Fruit fly (Drosophila melanogaster): ENCODE data around the gene CG14316.
A peak's percentile ranks its signal among the peaks of the same experiment; 100 is the strongest.

The CG14316 gene

DNA sequence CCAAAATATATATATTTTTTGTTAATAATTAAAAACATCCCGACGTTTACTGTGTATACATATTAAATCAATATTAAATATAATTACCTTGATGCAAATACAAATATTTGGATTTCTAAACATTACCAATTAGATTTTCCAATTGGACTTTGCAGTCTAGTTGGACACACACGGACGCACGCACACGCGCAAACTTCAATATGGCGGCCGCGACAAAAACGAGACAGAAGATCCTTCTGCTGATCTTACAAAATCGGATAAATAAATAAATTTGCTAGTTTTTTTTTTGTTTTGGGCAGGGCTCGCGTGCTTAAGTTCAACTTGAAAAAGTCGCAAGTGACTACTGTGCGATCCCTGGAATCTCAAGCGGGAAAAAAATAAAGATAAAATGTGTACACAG, 4.7 kb downstream of the CG14316 start:
- TF ChIP-seq Pif1A (GFP tag; optimal IDR thresholded peaks at IDR 0.05) (no peak), CG10348 (GFP tag; IDR thresholded peaks at IDR 0.05) (no peak), CG32121 (GFP tag; IDR thresholded peaks at IDR 0.05) (no peak), Ets98B (GFP tag; IDR thresholded peaks at IDR 0.05) (no peak), CG12605 (GFP tag; IDR thresholded peaks at IDR 0.05) (no peak), D1 (tag; optimal IDR thresholded peaks at IDR 0.05) (no peak), CG17806 (tag; optimal IDR thresholded peaks at IDR 0.05) (no peak), CG9948 (tag; optimal IDR thresholded peaks at IDR 0.05) (no peak), rn (GFP tag; IDR thresholded peaks at IDR 0.05) (no peak), CG8301 (tag; optimal IDR thresholded peaks at IDR 0.05) (no peak), Pif1B (GFP tag; optimal IDR thresholded peaks at IDR 0.05) (no peak), gl (tag; optimal IDR thresholded peaks at IDR 0.05) (no peak), CG15710 (tag; optimal IDR thresholded peaks at IDR 0.05) (no peak)

DNA sequence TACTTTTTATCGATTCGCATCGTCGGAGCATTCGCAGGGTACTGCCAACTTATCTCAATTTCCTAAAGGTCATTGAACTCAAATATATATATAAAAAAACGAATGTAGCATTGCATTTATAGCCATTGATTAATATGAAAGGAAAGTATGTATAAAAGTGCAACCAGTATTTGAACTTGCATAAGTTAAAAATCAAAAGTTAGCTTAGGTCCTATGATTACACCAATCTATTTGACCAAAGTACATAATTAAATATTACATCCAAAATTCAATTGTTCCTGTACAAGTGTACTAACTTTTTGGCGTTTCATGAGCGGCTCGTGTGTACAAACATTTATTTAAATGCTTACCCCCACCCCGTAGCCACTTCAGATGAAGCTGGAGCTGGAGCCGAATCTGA, 5.5 kb downstream of the CG14316 start:
- TF ChIP-seq Pif1A (GFP tag; optimal IDR thresholded peaks at IDR 0.05) = peak; percentile 25
- peak; percentile 12 for TF ChIP-seq CG8301 (tag; optimal IDR thresholded peaks at IDR 0.05)
- peak; percentile 52 for TF ChIP-seq Snoo (tag; optimal IDR thresholded peaks at IDR 0.05)
- peak; percentile 47 for TF ChIP-seq CG8159 (tag; optimal IDR thresholded peaks at IDR 0.05)
- TF ChIP-seq gl (tag; optimal IDR thresholded peaks at IDR 0.05) = no peak
- TF ChIP-seq CG17806 (tag; optimal IDR thresholded peaks at IDR 0.05) = no peak
- TF ChIP-seq Ets98B (GFP tag; IDR thresholded peaks at IDR 0.05) = no peak
- TF ChIP-seq CG4496 (GFP tag; IDR thresholded peaks at IDR 0.05) = no peak
- TF ChIP-seq CG15710 (tag; optimal IDR thresholded peaks at IDR 0.05) = peak; percentile 22
- TF ChIP-seq CG14655 (GFP tag; optimal IDR thresholded peaks at IDR 0.05) = no peak
- no peak for TF ChIP-seq rn (GFP tag; IDR thresholded peaks at IDR 0.05)
- no peak for TF ChIP-seq CG12605 (GFP tag; IDR thresholded peaks at IDR 0.05)
- TF ChIP-seq CG10348 (GFP tag; IDR thresholded peaks at IDR 0.05) = no peak
- no peak for TF ChIP-seq fd96Ca (GFP tag; IDR thresholded peaks at IDR 0.05)
- no peak for TF ChIP-seq CG13204 (GFP tag; optimal IDR thresholded peaks at IDR 0.05)
- peak; percentile 38 for TF ChIP-seq Pif1B (GFP tag; optimal IDR thresholded peaks at IDR 0.05)
- TF ChIP-seq CG32121 (GFP tag; IDR thresholded peaks at IDR 0.05) = no peak
- TF ChIP-seq CG9948 (tag; optimal IDR thresholded peaks at IDR 0.05) = peak; percentile 23
- peak; percentile 40 for TF ChIP-seq EcR (GFP tag; optimal IDR thresholded peaks at IDR 0.05)
- no peak for TF ChIP-seq D1 (tag; optimal IDR thresholded peaks at IDR 0.05)
- TF ChIP-seq CG34367 (tag; optimal IDR thresholded peaks at IDR 0.05) = no peak

DNA sequence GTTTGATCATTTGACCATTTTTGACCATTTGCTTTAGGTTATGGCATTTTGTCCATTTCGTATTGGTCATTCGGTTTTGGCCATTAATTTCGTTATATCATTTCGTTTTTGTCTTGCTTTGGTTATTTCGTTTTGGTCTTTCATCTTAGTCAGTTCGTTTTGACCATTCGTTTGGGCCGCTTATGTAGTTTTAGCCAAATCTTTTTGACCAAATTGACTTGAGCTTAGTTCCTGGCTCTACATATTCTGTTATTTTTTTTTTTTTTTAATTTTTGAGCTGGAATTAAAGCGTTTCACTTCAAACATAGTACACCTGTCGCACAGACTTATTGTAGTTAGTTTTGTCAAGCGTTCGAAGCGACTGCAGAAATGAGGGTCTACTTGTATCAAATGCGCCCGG, 6.5 kb downstream of the CG14316 start, which contains the start of gene CG14315:
Gene CG14315 (plus strand): TSS at position 301 of the 400 bp plus-strand sequence.
- no peak for TF ChIP-seq Pif1B (GFP tag; optimal IDR thresholded peaks at IDR 0.05)
- no peak for TF ChIP-seq CG17806 (tag; optimal IDR thresholded peaks at IDR 0.05)
- TF ChIP-seq CG14655 (GFP tag; optimal IDR thresholded peaks at IDR 0.05) = no peak
- no peak for TF ChIP-seq CG9948 (tag; optimal IDR thresholded peaks at IDR 0.05)
- TF ChIP-seq Pif1A (GFP tag; optimal IDR thresholded peaks at IDR 0.05) = no peak
- no peak for TF ChIP-seq gl (tag; optimal IDR thresholded peaks at IDR 0.05)
- no peak for TF ChIP-seq Snoo (tag; optimal IDR thresholded peaks at IDR 0.05)
- TF ChIP-seq CG13204 (GFP tag; optimal IDR thresholded peaks at IDR 0.05) = no peak
- no peak for TF ChIP-seq CG32121 (GFP tag; IDR thresholded peaks at IDR 0.05)
- no peak for TF ChIP-seq D1 (tag; optimal IDR thresholded peaks at IDR 0.05)
- TF ChIP-seq CG15710 (tag; optimal IDR thresholded peaks at IDR 0.05) = no peak
- no peak for TF ChIP-seq fd96Ca (GFP tag; IDR thresholded peaks at IDR 0.05)
- no peak for TF ChIP-seq Ets98B (GFP tag; IDR thresholded peaks at IDR 0.05)
- TF ChIP-seq rn (GFP tag; IDR thresholded peaks at IDR 0.05) = no peak
- no peak for TF ChIP-seq CG8159 (tag; optimal IDR thresholded peaks at IDR 0.05)
- no peak for TF ChIP-seq CG34367 (tag; optimal IDR thresholded peaks at IDR 0.05)
- no peak for TF ChIP-seq CG10348 (GFP tag; IDR thresholded peaks at IDR 0.05)

DNA sequence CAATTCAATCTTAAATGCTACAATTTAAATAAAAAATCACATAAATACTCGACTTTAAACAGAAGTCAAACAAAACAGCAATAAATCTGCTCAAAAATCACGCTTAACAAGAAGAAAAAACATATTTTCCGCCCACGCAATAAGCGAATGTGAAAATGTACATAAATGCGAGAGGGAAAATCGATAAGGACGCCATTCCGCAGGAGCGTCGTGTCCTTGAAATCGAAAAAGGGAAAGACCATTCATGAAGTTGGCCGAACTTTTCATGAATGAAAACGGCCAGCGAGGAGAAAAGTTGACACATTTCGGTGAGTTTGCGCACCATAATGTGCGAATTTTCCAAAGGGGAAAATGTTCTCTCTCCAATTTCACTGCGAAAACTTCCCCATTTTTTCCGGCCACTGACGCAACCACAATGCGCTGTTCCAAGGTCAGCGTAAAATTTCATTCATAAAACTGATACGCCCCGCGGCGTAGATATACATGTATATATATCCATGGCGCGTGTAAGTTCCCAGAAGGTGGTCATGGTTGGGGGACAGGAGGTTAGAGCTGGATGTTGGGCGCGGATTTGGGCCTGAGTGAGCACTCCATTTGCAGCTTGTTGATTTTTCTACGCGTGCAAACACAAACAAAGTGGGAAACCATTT, 8.4 kb downstream of the CG14316 start:
- TF ChIP-seq CG9948 (tag; optimal IDR thresholded peaks at IDR 0.05) (no peak), CG17806 (tag; optimal IDR thresholded peaks at IDR 0.05) (no peak), CG12605 (GFP tag; IDR thresholded peaks at IDR 0.05) (no peak), CG34367 (tag; optimal IDR thresholded peaks at IDR 0.05) (no peak), fd96Ca (GFP tag; IDR thresholded peaks at IDR 0.05) (no peak), gl (tag; optimal IDR thresholded peaks at IDR 0.05) (no peak), CG4496 (GFP tag; IDR thresholded peaks at IDR 0.05) (no peak), CG8301 (tag; optimal IDR thresholded peaks at IDR 0.05) (no peak), CG14655 (GFP tag; optimal IDR thresholded peaks at IDR 0.05) (no peak), CG32121 (GFP tag; IDR thresholded peaks at IDR 0.05) (no peak), CG15710 (tag; optimal IDR thresholded peaks at IDR 0.05) (no peak), Snoo (tag; optimal IDR thresholded peaks at IDR 0.05) (no peak), CG10348 (GFP tag; IDR thresholded peaks at IDR 0.05) (no peak), Ets98B (GFP tag; IDR thresholded peaks at IDR 0.05) (no peak), rn (GFP tag; IDR thresholded peaks at IDR 0.05) (no peak)

DNA sequence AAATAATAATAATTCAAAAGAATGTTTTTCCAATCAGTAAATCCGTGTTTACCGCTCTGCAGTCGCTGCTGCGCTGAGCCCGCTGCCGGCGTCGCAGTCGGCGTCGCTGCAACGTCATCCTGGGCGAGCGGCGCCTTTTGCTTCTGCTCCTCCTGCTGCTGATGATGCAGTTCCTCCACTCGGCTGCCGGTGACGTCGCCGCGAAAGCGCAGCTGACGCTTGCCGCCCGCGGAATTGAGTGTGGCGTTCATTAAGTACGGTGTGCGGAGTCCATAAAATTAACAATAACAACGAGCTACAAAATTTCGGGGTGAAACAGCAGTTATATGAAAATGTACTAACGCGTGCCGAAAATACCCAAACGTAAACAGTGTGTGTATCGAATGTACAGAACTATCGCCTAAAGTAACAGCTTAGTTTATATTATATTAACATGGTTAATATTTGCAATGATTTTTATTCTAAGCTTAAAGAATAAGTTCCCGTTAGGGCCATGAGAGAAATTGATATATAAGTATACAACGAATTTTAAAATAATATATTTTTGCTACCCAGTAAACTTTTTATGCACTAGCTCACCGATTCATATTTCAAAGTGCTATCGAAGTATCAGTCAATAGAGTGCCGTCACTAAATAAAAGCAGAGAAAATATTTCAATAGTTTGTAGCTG, 12.3 kb downstream of the CG14316 start, which contains the start of the genes CG7218 and Cbp20:
Gene CG7218 (minus strand): TSS at position 346 of the 671 bp plus-strand sequence.
Gene Cbp20 (plus strand): TSS at position 610 of the 671 bp plus-strand sequence.
- TF ChIP-seq CG32121 (GFP tag; IDR thresholded peaks at IDR 0.05) = peak; percentile 33; the same call in 1 of the 2 replicates
- TF ChIP-seq CG15710 (tag; optimal IDR thresholded peaks at IDR 0.05) = peak; percentile 51
- TF ChIP-seq gl (tag; optimal IDR thresholded peaks at IDR 0.05) = no peak
- TF ChIP-seq Ets98B (GFP tag; IDR thresholded peaks at IDR 0.05) = peak; percentile 68
- TF ChIP-seq EcR (GFP tag; optimal IDR thresholded peaks at IDR 0.05) = peak; percentile 0
- TF ChIP-seq CG10348 (GFP tag; IDR thresholded peaks at IDR 0.05) = no peak
- TF ChIP-seq CG14655 (GFP tag; optimal IDR thresholded peaks at IDR 0.05) = no peak
- TF ChIP-seq rn (GFP tag; IDR thresholded peaks at IDR 0.05) = peak; percentile 59
- TF ChIP-seq Pif1A (GFP tag; optimal IDR thresholded peaks at IDR 0.05) = peak; percentile 53
- no peak for TF ChIP-seq fd96Ca (GFP tag; IDR thresholded peaks at IDR 0.05)
- peak; percentile 7 for TF ChIP-seq CG9948 (tag; optimal IDR thresholded peaks at IDR 0.05)
- peak; percentile 75 for TF ChIP-seq CG4496 (GFP tag; IDR thresholded peaks at IDR 0.05)
- no peak for TF ChIP-seq CG13204 (GFP tag; optimal IDR thresholded peaks at IDR 0.05)
- no peak for TF ChIP-seq CG12605 (GFP tag; IDR thresholded peaks at IDR 0.05)
- peak; percentile 25 for TF ChIP-seq CG17806 (tag; optimal IDR thresholded peaks at IDR 0.05)
- peak; percentile 47 for TF ChIP-seq Pif1B (GFP tag; optimal IDR thresholded peaks at IDR 0.05)
- no peak for TF ChIP-seq D1 (tag; optimal IDR thresholded peaks at IDR 0.05)
- no peak for TF ChIP-seq CG34367 (tag; optimal IDR thresholded peaks at IDR 0.05)
- peak; percentile 59 for TF ChIP-seq CG8159 (tag; optimal IDR thresholded peaks at IDR 0.05)
- TF ChIP-seq CG8301 (tag; optimal IDR thresholded peaks at IDR 0.05) = no peak
- TF ChIP-seq Snoo (tag; optimal IDR thresholded peaks at IDR 0.05) = peak; percentile 46

Measured in whole organism, pupa.